Fruit fly (Drosophila melanogaster) whole organism, embryonic: Measurements from ENCODE around the gene Rm62.

Source experiments
- CG10267 ChIP-seq: fragments of 200-800 bp; sonication (Bioruptor generic); optimal IDR thresholded peaks from 2 replicates; lab custom pipeline; 2018; ENCODE audit warnings: missing biosample characterization, mild to moderate bottlenecking, missing genetic modification characterization, moderate library complexity
- CG10654 ChIP-seq: fragments of 200-800 bp; sonication (Bioruptor generic); optimal IDR thresholded peaks from 2 replicates; lab custom pipeline; 2016; ENCODE audit warnings: missing biosample characterization, missing genetic modification characterization

dm6 chr3R:6027138-6027537, 18.8 kb upstream of the Rm62 start, which contains the start of gene CtsL3:
- TF ChIP-seq CG10267 (tag; lab: Kevin White, UChicago) (no peak), CG10654 (GFP tag; lab: Kevin White, UChicago) (no peak)
